Fruit fly (Drosophila melanogaster): ENCODE data around the gene mRpL13.

The mRpL13 gene

DNA sequence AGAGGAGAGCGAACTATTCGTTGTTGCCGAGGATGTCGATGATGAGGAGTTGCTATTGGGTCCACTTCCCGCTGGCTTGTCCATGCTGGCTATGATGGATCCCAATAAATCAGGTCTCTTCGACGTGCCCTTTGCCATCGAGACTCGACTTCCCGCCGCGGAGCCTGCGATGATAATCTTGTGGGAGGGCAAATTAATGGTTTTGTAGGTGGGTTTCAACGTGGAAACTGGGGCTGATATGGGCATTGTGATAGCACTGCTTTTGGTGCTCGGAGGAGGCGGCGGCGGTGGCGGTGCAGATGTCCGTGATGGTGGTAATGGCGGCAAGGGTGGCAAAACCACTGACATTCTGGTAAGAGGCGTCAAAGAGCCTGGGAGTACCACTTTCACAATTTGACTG is 24.5 kb downstream of the mRpL13 start:
- TF ChIP-seq bab1 (GFP tag; optimal IDR thresholded peaks at IDR 0.05) (no peak), CG7045 (GFP tag; optimal IDR thresholded peaks at IDR 0.05) (no peak), CG14711 (tag; optimal IDR thresholded peaks at IDR 0.05) (no peak), cnc (optimal IDR thresholded peaks at IDR 0.05) (no peak), Crg-1 (GFP tag; optimal IDR thresholded peaks at IDR 0.05) (no peak), CG7101 (tag; optimal IDR thresholded peaks at IDR 0.05) (no peak), Hr96 (GFP tag; optimal IDR thresholded peaks at IDR 0.05) (no peak), Mnt (GFP tag; optimal IDR thresholded peaks at IDR 0.05) (no peak), tj (GFP tag; optimal IDR thresholded peaks at IDR 0.05) (no peak), pad (GFP tag; optimal IDR thresholded peaks at IDR 0.05) (no peak), CG12768 (GFP tag; optimal IDR thresholded peaks at IDR 0.05) (no peak), Clk (GFP tag; optimal IDR thresholded peaks at IDR 0.05) (no peak), cic (GFP tag; optimal IDR thresholded peaks at IDR 0.05) (no peak), CG11617 (GFP tag; optimal IDR thresholded peaks at IDR 0.05) (no peak)

DNA sequence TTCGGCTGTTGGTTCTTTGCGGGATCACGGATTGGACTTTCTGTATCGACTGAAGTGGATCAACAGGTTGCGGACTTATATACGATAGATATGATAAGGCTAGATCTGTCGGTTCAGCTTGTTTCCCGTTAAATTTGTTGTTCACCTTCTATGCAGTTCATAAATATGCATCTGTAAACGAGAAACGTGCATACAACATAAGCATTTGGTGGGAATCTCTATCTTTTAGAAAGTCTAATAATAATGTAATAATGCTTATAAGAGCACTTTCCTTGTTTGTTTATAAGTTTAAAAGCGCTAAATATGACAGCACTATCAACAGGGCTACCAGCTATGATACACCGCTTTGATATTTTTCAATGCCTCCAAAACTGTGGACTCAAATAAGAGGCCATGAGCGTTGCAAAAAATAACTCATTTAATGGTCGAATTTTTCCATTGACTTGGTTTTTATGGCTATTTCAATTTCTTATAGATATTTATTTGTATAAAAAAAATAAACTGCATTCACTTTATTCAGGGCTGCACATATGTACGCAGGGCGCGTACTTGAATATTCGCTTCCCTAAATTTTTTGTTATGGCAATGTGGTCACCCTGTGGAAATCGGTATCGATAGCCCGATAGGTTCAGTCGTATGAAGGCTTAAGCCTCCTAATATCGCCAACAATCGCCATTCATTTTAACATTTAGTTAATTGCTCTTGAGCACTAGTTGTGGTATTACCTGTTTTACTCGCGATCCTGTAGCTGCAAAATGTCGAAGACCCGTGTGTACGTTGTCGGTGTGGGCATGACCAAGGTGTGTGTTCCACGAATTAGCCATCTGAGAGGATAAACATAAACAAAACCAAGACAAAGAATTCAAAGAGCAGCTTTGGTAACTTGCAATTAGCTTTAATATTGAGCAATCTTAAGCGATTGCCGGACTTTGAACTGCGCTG is 28.2 kb downstream of the mRpL13 start, which contains the start of the genes CG17597 and ScpX:
TSS of gene CG17597 (minus strand) at position 567 of the 942 bp plus-strand sequence.
TSS of gene ScpX (plus strand) at position 643 of the 942 bp plus-strand sequence.
- TF ChIP-seq tj (GFP tag; optimal IDR thresholded peaks at IDR 0.05), result peak; percentile 25
- TF ChIP-seq CG33017 (tag; optimal IDR thresholded peaks at IDR 0.05), result peak; percentile 34
- peak; percentile 50 for TF ChIP-seq CG11617 (GFP tag; optimal IDR thresholded peaks at IDR 0.05)
- no peak for TF ChIP-seq Crg-1 (GFP tag; optimal IDR thresholded peaks at IDR 0.05)
- TF ChIP-seq CG5204 (GFP tag; optimal IDR thresholded peaks at IDR 0.05), result peak; percentile 76
- TF ChIP-seq Clk (GFP tag; optimal IDR thresholded peaks at IDR 0.05), result peak; percentile 42
- peak; percentile 17 for TF ChIP-seq pad (GFP tag; optimal IDR thresholded peaks at IDR 0.05)
- no peak for TF ChIP-seq cic (GFP tag; optimal IDR thresholded peaks at IDR 0.05)
- TF ChIP-seq CG7045 (GFP tag; optimal IDR thresholded peaks at IDR 0.05), result peak; percentile 44
- TF ChIP-seq ovo (GFP tag; optimal IDR thresholded peaks at IDR 0.05), result peak; percentile 6
- TF ChIP-seq cnc (optimal IDR thresholded peaks at IDR 0.05), result no peak
- no peak for TF ChIP-seq kay (GFP tag; ENCODE audit: borderline replicate concordance)
- TF ChIP-seq toe (GFP tag; optimal IDR thresholded peaks at IDR 0.05), result peak; percentile 83
- TF ChIP-seq bab1 (GFP tag; optimal IDR thresholded peaks at IDR 0.05), result peak; percentile 46
- peak; percentile 55 for TF ChIP-seq Mnt (GFP tag; optimal IDR thresholded peaks at IDR 0.05)
- TF ChIP-seq CG1620 (GFP tag; optimal IDR thresholded peaks at IDR 0.05), result peak; percentile 62
- TF ChIP-seq CG14711 (tag; optimal IDR thresholded peaks at IDR 0.05), result peak; percentile 57
- TF ChIP-seq Hr96 (GFP tag; optimal IDR thresholded peaks at IDR 0.05), result peak; percentile 59
- TF ChIP-seq CG7101 (tag; optimal IDR thresholded peaks at IDR 0.05), result peak; percentile 50
- TF ChIP-seq CG12768 (GFP tag; optimal IDR thresholded peaks at IDR 0.05), result peak; percentile 42

DNA sequence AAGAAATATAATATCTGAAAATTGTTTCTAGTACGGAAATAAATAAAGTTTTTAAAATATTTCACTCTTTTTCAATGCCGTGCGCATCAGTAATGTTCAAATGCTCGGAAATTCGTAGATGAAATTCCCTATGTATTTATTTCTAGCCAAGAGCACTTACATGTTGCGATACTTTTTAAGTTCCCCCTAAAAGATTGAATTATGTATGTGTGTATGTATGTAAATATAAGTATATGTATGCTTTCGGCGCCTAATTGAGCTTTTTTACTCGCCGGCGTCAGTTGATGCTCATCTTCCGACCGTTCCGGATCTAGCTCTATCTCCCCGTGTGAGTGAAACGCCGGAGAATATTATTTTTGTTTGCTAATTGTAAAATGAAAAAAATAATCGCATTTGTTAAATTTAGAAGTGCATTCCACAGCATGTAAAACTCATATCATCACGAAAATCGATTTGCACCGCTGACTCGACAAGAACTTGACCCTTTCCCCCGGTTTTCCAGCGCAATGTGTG is 32.5 kb downstream of the mRpL13 start, which contains the start of gene Ugt36E1:
TSS of gene Ugt36E1 (plus strand) at position 275 of the 513 bp plus-strand sequence.
- TF ChIP-seq Hr96 (GFP tag; optimal IDR thresholded peaks at IDR 0.05) (no peak), CG11617 (GFP tag; optimal IDR thresholded peaks at IDR 0.05) (no peak), kay (GFP tag; ENCODE audit: borderline replicate concordance) (peak; percentile 19), Clk (GFP tag; optimal IDR thresholded peaks at IDR 0.05) (no peak), CG7045 (GFP tag; optimal IDR thresholded peaks at IDR 0.05) (no peak), tj (GFP tag; optimal IDR thresholded peaks at IDR 0.05) (peak; percentile 61), toe (GFP tag; optimal IDR thresholded peaks at IDR 0.05) (no peak)

DNA sequence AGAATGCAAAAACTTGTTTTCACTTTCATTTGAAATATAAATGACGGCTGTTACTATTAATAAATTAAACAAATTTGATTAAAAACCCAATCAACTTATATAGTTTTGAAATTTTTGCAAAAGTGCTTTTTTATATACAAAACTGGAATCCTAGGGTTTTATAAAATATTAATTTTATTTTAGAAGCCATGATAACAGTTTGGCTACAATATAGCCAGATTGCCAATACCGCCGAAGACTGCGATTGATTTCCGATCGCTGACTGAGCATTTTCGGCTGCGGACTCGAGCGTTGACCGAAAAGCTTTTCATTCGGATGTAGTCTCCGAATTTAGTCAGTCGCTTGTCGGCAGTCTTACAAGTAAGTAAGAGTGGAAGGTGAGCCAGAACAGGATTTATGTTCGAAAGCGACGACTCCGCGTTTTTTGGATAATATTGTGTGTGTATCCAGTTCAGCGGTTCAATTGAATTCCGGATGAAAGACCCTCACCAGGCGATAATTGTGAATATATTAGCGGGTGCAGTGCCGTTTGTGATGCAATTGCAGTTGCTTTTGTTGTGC is 35.7 kb downstream of the mRpL13 start, which contains the start of gene Ugt36D1:
TSS of gene Ugt36D1 (plus strand) at position 306 of the 561 bp plus-strand sequence.
- peak; percentile 27 for TF ChIP-seq Hr96 (GFP tag; optimal IDR thresholded peaks at IDR 0.05)
- TF ChIP-seq CG33017 (tag; optimal IDR thresholded peaks at IDR 0.05), result peak; percentile 0
- TF ChIP-seq CG14711 (tag; optimal IDR thresholded peaks at IDR 0.05), result no peak
- TF ChIP-seq Mnt (GFP tag; optimal IDR thresholded peaks at IDR 0.05), result peak; percentile 20
- no peak for TF ChIP-seq CG5204 (GFP tag; optimal IDR thresholded peaks at IDR 0.05)
- no peak for TF ChIP-seq cic (GFP tag; optimal IDR thresholded peaks at IDR 0.05)
- no peak for TF ChIP-seq CG12768 (GFP tag; optimal IDR thresholded peaks at IDR 0.05)
- peak; percentile 80 for TF ChIP-seq CG11617 (GFP tag; optimal IDR thresholded peaks at IDR 0.05)
- no peak for TF ChIP-seq pad (GFP tag; optimal IDR thresholded peaks at IDR 0.05)
- peak; percentile 86 for TF ChIP-seq kay (GFP tag; ENCODE audit: borderline replicate concordance)
- TF ChIP-seq CG7101 (tag; optimal IDR thresholded peaks at IDR 0.05), result peak; percentile 5
- no peak for TF ChIP-seq Crg-1 (GFP tag; optimal IDR thresholded peaks at IDR 0.05)
- no peak for TF ChIP-seq toe (GFP tag; optimal IDR thresholded peaks at IDR 0.05)
- TF ChIP-seq tj (GFP tag; optimal IDR thresholded peaks at IDR 0.05), result peak; percentile 94
- TF ChIP-seq bab1 (GFP tag; optimal IDR thresholded peaks at IDR 0.05), result peak; percentile 11

DNA sequence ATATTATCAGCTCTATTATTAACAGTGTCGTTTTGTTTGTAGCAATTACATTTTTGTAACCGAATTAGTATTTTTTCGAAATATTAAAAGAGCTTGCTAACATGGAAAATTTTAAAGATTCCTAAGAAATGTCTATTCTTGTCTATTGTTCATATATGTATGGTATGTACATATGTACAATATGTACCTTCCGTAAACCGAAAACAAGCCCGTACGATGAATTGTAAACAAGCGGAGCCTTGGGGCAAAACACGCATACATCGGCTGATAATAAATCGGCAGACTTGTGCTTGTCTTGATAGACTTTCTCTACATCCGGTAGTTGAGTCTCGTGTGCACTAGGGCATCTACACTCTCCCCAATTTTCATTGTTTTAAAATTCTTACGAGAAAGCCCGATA is 36.2 kb downstream of the mRpL13 start:
- TF ChIP-seq toe (GFP tag; optimal IDR thresholded peaks at IDR 0.05) (no peak), CG33017 (tag; optimal IDR thresholded peaks at IDR 0.05) (no peak), CG7101 (tag; optimal IDR thresholded peaks at IDR 0.05) (no peak), Crg-1 (GFP tag; optimal IDR thresholded peaks at IDR 0.05) (no peak), CG1620 (GFP tag; optimal IDR thresholded peaks at IDR 0.05) (no peak), CG12768 (GFP tag; optimal IDR thresholded peaks at IDR 0.05) (no peak), cnc (optimal IDR thresholded peaks at IDR 0.05) (no peak), kay (GFP tag; ENCODE audit: borderline replicate concordance) (no peak), CG14711 (tag; optimal IDR thresholded peaks at IDR 0.05) (no peak), Clk (GFP tag; optimal IDR thresholded peaks at IDR 0.05) (no peak), ovo (GFP tag; optimal IDR thresholded peaks at IDR 0.05) (no peak), bab1 (GFP tag; optimal IDR thresholded peaks at IDR 0.05) (no peak), CG5204 (GFP tag; optimal IDR thresholded peaks at IDR 0.05) (no peak), pad (GFP tag; optimal IDR thresholded peaks at IDR 0.05) (no peak), CG11617 (GFP tag; optimal IDR thresholded peaks at IDR 0.05) (no peak), Hr96 (GFP tag; optimal IDR thresholded peaks at IDR 0.05) (no peak), Mnt (GFP tag; optimal IDR thresholded peaks at IDR 0.05) (no peak), tj (GFP tag; optimal IDR thresholded peaks at IDR 0.05) (no peak)

All from whole organism, adult.